Worm (Caenorhabditis elegans) whole organism, midembryonic: ENCODE results near the gene mecr-1.

Source experiments
- T22C8.4 ChIP-seq: fragments of 200-800 bp; sonication (Bioruptor generic); IDR thresholded peaks from 2 replicates; pipeline ENCODE4 v1.3.6; 2022; ENCODE audit warnings: missing genetic modification characterization, missing compliant biosample characterization
- klf-2 ChIP-seq: fragments of 200-800 bp; sonication (Bioruptor generic); conservative IDR thresholded peaks from 2 replicates; pipeline ENCODE4 v1.3.6; 2022; ENCODE audit warnings: missing genetic modification reagents, missing genetic modification characterization, missing compliant biosample characterization
- tab-1 ChIP-seq: fragments of 200-800 bp; sonication (Bioruptor generic); IDR thresholded peaks from 2 replicates; pipeline ENCODE4 v1.3.6; 2022; ENCODE audit warnings: missing genetic modification characterization, missing compliant biosample characterization

ce11 chrII:13195163-13195562 lies 8.0 kb upstream of the mecr-1 start, which contains the start of gene lec-1:
- TF ChIP-seq klf-2 (no peak), tab-1 (GFP tag; lab: Robert Waterston, UW) (no peak), T22C8.4 (GFP tag; lab: Robert Waterston, UW) (no peak)
